Worm (Caenorhabditis elegans): Measurements from ENCODE around the gene F19G12.11.

DNA sequence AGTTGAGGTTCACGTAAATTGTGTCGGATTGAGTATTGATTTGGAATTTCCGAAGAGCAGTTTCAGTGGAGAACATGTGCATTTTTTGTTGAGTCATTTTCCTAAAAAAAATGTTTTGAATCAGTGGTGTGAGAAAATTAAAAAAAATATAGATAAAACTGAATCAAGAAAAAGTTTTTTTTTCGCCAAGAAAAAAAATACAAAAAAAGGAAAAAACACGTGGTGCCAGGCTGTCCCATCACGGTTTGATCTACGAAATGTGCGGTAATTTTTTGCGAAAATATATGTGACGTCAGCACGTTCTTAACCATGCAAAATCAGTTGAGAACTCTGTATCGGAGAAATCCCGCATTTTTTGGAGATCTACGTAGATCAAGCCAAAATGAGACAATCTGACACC is 32.4 kb downstream of the F19G12.11 start, which contains the start of gene F56C3.9:
- TF ChIP-seq unc-86 (tag; optimal IDR thresholded peaks at IDR 0.05) (no peak), fkh-6 (tag; optimal IDR thresholded peaks at IDR 0.05) (no peak), hlh-30 (tag; optimal IDR thresholded peaks at IDR 0.05; ENCODE audit: insufficient read depth) (no peak), ref-2 (tag; optimal IDR thresholded peaks at IDR 0.05) (no peak), ceh-9 (tag; optimal IDR thresholded peaks at IDR 0.05) (no peak), ceh-30 (tag; optimal IDR thresholded peaks at IDR 0.05) (no peak), ceh-31 (tag; optimal IDR thresholded peaks at IDR 0.05) (no peak), pha-2 (tag; optimal IDR thresholded peaks at IDR 0.05) (no peak), hlh-15 (tag; optimal IDR thresholded peaks at IDR 0.05) (no peak), nfya-1 (tag; optimal IDR thresholded peaks at IDR 0.05) (no peak), odd-2 (tag; optimal IDR thresholded peaks at IDR 0.05) (no peak), tbx-2 (tag; optimal IDR thresholded peaks at IDR 0.05) (no peak)
